Worm (Caenorhabditis elegans): ENCODE results near the gene T24B8.7.

The T24B8.7 gene

ce11 chrII:9053564-9053963 lies at the start of gene T24B8.7:
TSS of gene T24B8.7 (minus strand) at chrII:9053664.
- TF ChIP-seq C34F6.9 (tag; optimal IDR thresholded peaks at IDR 0.05) (no peak), crh-2 (tag; optimal IDR thresholded peaks at IDR 0.05) (no peak), lin-39 (tag; optimal IDR thresholded peaks at IDR 0.05) (no peak), lin-13 (GFP tag; optimal IDR thresholded peaks at IDR 0.05) (no peak), gmeb-1 (tag; optimal IDR thresholded peaks at IDR 0.05) (no peak), lin-11 (tag; optimal IDR thresholded peaks at IDR 0.05) (no peak), ama-1 (optimal IDR thresholded peaks at IDR 0.05) (no peak), lsy-2 (tag; optimal IDR thresholded peaks at IDR 0.05) (no peak), nhr-6 (tag; optimal IDR thresholded peaks at IDR 0.05) (no peak), alr-1 (tag; optimal IDR thresholded peaks at IDR 0.05) (no peak), peb-1 (tag; optimal IDR thresholded peaks at IDR 0.05) (no peak), ceh-16 (tag; optimal IDR thresholded peaks at IDR 0.05) (no peak)

- TF ChIP-seq unc-55 (GFP tag; optimal IDR thresholded peaks at IDR 0.05) (no peak), sma-9 (GFP tag; optimal IDR thresholded peaks at IDR 0.05) (no peak), sma-9 (tag; optimal IDR thresholded peaks at IDR 0.05) (no peak), mbf-1 (tag; optimal IDR thresholded peaks at IDR 0.05) (no peak), fos-1 (tag; optimal IDR thresholded peaks at IDR 0.05) (no peak), blmp-1 (tag; optimal IDR thresholded peaks at IDR 0.05; ENCODE audit: insufficient read depth) (no peak), nhr-129 (tag; optimal IDR thresholded peaks at IDR 0.05) (no peak)
Observed at ce11 chrII:9100798-9101197, 47.3 kb upstream of the T24B8.7 start, which contains the start of gene T24H10.5. TSS of gene T24H10.5 (plus strand) at chrII:9101098.

DNA sequence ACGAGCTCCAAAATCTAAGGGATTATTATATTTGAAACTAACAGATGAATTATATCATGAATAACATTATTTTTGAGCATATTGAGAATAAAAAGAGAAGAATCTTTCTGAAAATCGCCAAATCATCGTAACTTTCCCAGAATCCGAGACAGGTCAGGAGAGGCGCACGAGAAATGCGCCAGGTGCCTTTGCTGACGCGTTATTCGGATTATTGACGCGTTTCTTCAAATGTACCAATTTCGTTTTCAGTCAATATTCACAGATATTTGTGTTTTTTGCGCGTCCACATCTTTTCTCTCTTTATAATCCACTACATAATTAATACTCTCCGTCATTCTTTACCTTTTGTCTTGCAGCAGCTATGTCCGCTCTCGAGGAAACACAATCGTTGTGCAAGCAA lies 45.6 kb upstream of the T24B8.7 start, which contains the start of gene T24H10.1:
Gene T24H10.1 (plus strand): TSS at position 355 of the 400 bp plus-strand sequence.
- TF ChIP-seq egl-27 (tag; optimal IDR thresholded peaks at IDR 0.05): peak; percentile 20
- peak; percentile 48 for TF ChIP-seq crh-2 (tag; optimal IDR thresholded peaks at IDR 0.05)
- TF ChIP-seq ztf-4 (tag; optimal IDR thresholded peaks at IDR 0.05): no peak
- peak; percentile 53 for TF ChIP-seq lin-11 (tag; optimal IDR thresholded peaks at IDR 0.05)
- TF ChIP-seq lsy-2 (tag; optimal IDR thresholded peaks at IDR 0.05): peak; percentile 72 to 86
- no peak for TF ChIP-seq alr-1 (tag; optimal IDR thresholded peaks at IDR 0.05)
- no peak for TF ChIP-seq unc-62 (GFP tag; optimal IDR thresholded peaks at IDR 0.05)
- no peak for TF ChIP-seq mdl-1 (tag; optimal IDR thresholded peaks at IDR 0.05)
- TF ChIP-seq ceh-82 (tag; optimal IDR thresholded peaks at IDR 0.05): no peak
- peak; percentile 59 for TF ChIP-seq lin-13 (GFP tag; optimal IDR thresholded peaks at IDR 0.05)
- peak; percentile 83 for TF ChIP-seq C34F6.9 (tag; optimal IDR thresholded peaks at IDR 0.05)
- TF ChIP-seq nhr-21 (tag; optimal IDR thresholded peaks at IDR 0.05): peak; percentile 62
- peak; percentile 70 for TF ChIP-seq unc-55 (GFP tag; optimal IDR thresholded peaks at IDR 0.05)
- no peak for TF ChIP-seq nhr-6 (tag; optimal IDR thresholded peaks at IDR 0.05)
- no peak for TF ChIP-seq ztf-1 (GFP tag; conservative IDR thresholded peaks at IDR 0.05)
- no peak for TF ChIP-seq ceh-16 (tag; optimal IDR thresholded peaks at IDR 0.05)
- TF ChIP-seq snpc-4 (tag; optimal IDR thresholded peaks at IDR 0.05): peak; percentile 3
- no peak for TF ChIP-seq lin-39 (tag; optimal IDR thresholded peaks at IDR 0.05)
- peak; percentile 60 for TF ChIP-seq nhr-129 (tag; optimal IDR thresholded peaks at IDR 0.05)
- TF ChIP-seq ama-1 (optimal IDR thresholded peaks at IDR 0.05): no peak
- peak; percentile 62 for TF ChIP-seq sma-9 (GFP tag; optimal IDR thresholded peaks at IDR 0.05)
- TF ChIP-seq sma-9 (tag; optimal IDR thresholded peaks at IDR 0.05): no peak
- no peak for TF ChIP-seq peb-1 (tag; optimal IDR thresholded peaks at IDR 0.05)
- TF ChIP-seq sem-4 (tag; optimal IDR thresholded peaks at IDR 0.05): peak; percentile 56
- TF ChIP-seq nhr-12 (tag; optimal IDR thresholded peaks at IDR 0.05): no peak
- TF ChIP-seq aly-2 (tag; optimal IDR thresholded peaks at IDR 0.05): no peak
- TF ChIP-seq nhr-25 (tag; optimal IDR thresholded peaks at IDR 0.05): peak; percentile 64
- TF ChIP-seq gmeb-1 (tag; optimal IDR thresholded peaks at IDR 0.05): peak; percentile 85
- TF ChIP-seq nhr-77 (tag; optimal IDR thresholded peaks at IDR 0.05): no peak
- TF ChIP-seq mbf-1 (tag; optimal IDR thresholded peaks at IDR 0.05): no peak
- TF ChIP-seq blmp-1 (tag; optimal IDR thresholded peaks at IDR 0.05; ENCODE audit: insufficient read depth): no peak
- TF ChIP-seq fos-1 (tag; optimal IDR thresholded peaks at IDR 0.05): peak; percentile 49
- TF ChIP-seq unc-39 (tag; optimal IDR thresholded peaks at IDR 0.05): no peak
- TF ChIP-seq ZK546.5 (tag; optimal IDR thresholded peaks at IDR 0.05): no peak
- TF ChIP-seq F13H6.1 (tag; optimal IDR thresholded peaks at IDR 0.05): peak; percentile 77
- peak; percentile 43 for TF ChIP-seq mab-5 (tag; optimal IDR thresholded peaks at IDR 0.05)
- peak; percentile 20 for TF ChIP-seq nhr-10 (tag; optimal IDR thresholded peaks at IDR 0.05)
- TF ChIP-seq sma-3 (GFP tag; optimal IDR thresholded peaks at IDR 0.05): peak; percentile 43

Data from whole organism, L2 larva.